Worm (Caenorhabditis elegans): ENCODE data around the gene C44C10.3.

C44C10.3 gene

DNA sequence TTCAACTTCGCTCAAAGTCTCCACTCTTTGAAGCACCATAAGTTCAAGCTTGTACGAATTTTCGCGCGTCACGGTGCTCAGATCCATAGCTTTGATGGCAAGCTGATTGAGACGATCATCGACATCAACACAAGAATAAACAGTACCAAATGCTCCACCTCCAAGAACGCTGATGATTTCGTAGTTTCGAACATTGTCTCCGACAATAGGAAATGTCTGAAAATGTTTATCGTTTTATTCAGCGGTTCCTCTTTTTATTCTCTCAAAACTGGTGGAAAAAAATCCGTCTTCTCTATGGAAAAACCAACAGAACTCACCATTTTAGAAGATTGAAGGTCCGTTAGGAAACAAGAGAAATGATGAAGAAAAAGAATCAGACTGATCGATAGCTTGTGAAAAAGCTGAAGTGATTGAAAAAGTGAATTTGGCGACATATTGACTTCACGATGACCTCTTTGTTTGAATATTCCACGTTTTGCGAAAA lies 14.5 kb upstream of the C44C10.3 start, which contains the start of gene C44C10.7:
C44C10.7 (minus strand) TSS at position 434 of the 484 bp plus-strand sequence.
- TF ChIP-seq blmp-1 (tag; optimal IDR thresholded peaks at IDR 0.05) (no peak), hlh-4 (tag; optimal IDR thresholded peaks at IDR 0.05) (no peak), pax-3 (tag; optimal IDR thresholded peaks at IDR 0.05) (no peak), sptf-1 (tag; optimal IDR thresholded peaks at IDR 0.05) (no peak), nhr-85 (tag) (no peak), aly-2 (tag; optimal IDR thresholded peaks at IDR 0.05) (no peak), dsc-1 (tag; optimal IDR thresholded peaks at IDR 0.05) (no peak), pqm-1 (tag; optimal IDR thresholded peaks at IDR 0.05) (no peak), lin-39 (tag; optimal IDR thresholded peaks at IDR 0.05) (no peak), vab-15 (tag; optimal IDR thresholded peaks at IDR 0.05) (no peak), fkh-4 (tag; optimal IDR thresholded peaks at IDR 0.05; ENCODE audit: borderline replicate concordance) (no peak), lir-3 (tag; optimal IDR thresholded peaks at IDR 0.05; ENCODE audit: poor library complexity) (no peak)

DNA sequence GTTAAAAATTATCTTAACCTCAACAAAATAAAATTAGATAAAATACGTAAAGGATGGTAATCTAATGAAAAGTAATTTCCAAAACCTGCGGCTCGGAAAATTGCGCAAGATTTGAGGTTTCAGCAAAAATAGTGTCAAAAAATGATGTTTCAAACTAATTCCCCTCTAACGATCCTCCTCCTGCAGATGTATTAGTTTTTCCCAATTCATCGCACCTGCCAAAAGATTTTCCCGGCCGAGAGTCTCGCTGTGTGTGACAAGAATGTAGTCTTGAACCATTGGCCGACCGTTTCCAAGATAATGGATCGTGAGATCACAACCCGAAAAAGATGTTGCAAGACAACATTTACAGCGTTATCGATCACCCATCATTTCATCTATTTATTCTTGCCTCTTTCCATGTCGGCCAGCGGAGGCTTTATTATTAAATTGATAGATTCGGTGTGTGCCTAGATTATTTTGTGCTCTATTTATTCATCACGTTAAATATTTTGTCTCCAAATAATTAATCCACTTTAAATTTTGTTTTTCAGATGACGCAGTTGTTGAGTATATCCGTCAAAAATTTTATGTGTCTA lies 12.2 kb upstream of the C44C10.3 start, which contains the start of the genes C44C10.10 and C44C10.5:
C44C10.10 (plus strand) TSS at position 301 of the 578 bp plus-strand sequence.
C44C10.5 (plus strand) TSS at position 528 of the 578 bp plus-strand sequence.
- TF ChIP-seq C34B4.2 (tag; optimal IDR thresholded peaks at IDR 0.05): no peak

DNA sequence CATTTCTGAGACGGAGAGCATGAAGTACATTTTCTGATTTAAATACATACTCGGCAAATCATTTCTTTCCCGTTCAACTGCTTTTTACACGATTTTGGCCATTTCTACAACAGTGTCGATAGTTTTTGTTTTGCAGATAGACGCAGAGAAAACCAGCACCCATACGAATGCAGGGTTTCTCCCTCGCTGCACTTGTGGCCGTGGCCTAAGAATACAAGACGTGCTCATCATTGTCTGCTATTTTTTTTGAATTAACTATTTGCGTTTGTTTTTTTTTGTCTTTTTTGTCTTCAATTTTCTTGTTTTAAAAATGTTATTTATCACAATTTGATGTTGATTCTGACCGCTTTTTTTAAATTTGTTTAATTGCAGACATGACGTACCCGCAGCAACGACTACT lies 9.2 kb upstream of the C44C10.3 start, which contains the start of gene smcl-1:
smcl-1 (plus strand) TSS at position 373 of the 400 bp plus-strand sequence.
- TF ChIP-seq lin-39 (tag; optimal IDR thresholded peaks at IDR 0.05) (no peak), sox-4 (tag; optimal IDR thresholded peaks at IDR 0.05) (no peak), pag-3 (tag; optimal IDR thresholded peaks at IDR 0.05; ENCODE audit: borderline replicate concordance, insufficient read depth) (no peak), dsc-1 (tag; optimal IDR thresholded peaks at IDR 0.05) (no peak), swsn-7 (tag; optimal IDR thresholded peaks at IDR 0.05) (peak; percentile 30), nhr-19 (GFP tag; conservative IDR thresholded peaks at IDR 0.05) (no peak), nhr-71 (tag; optimal IDR thresholded peaks at IDR 0.05) (no peak), unc-86 (tag; optimal IDR thresholded peaks at IDR 0.05) (no peak), isw-1 (GFP tag; IDR thresholded peaks at IDR 0.05) (no peak), skn-1 (tag; optimal IDR thresholded peaks at IDR 0.05) (peak; percentile 66), nhr-90 (tag; optimal IDR thresholded peaks at IDR 0.05; ENCODE audit: poor library complexity) (peak; percentile 26), unc-130 (tag; optimal IDR thresholded peaks at IDR 0.05) (peak; percentile 23), lir-3 (tag; optimal IDR thresholded peaks at IDR 0.05; ENCODE audit: poor library complexity) (peak; percentile 55), xbp-1 (tag; optimal IDR thresholded peaks at IDR 0.05) (peak; percentile 24), dpl-1 (GFP tag; optimal IDR thresholded peaks at IDR 0.05) (peak in 2 of 3 experiments; percentile 5 to 47), efl-1 (optimal IDR thresholded peaks at IDR 0.05) (peak in 1 of 2 experiments; percentile 28), efl-1 (GFP tag; optimal IDR thresholded peaks at IDR 0.05 in 1 of 2) (peak in 1 of 2 experiments; percentile 26), grh-1 (GFP tag; IDR thresholded peaks at IDR 0.05) (no peak), ceh-90 (tag; optimal IDR thresholded peaks at IDR 0.05) (no peak), elt-2 (tag; optimal IDR thresholded peaks at IDR 0.05) (no peak), ceh-82 (tag; optimal IDR thresholded peaks at IDR 0.05) (peak; percentile 10 to 63 (median 17)), fkh-4 (tag; optimal IDR thresholded peaks at IDR 0.05; ENCODE audit: borderline replicate concordance) (peak; percentile 14), hlh-4 (tag; optimal IDR thresholded peaks at IDR 0.05) (no peak), fkh-8 (tag; optimal IDR thresholded peaks at IDR 0.05) (peak; percentile 7), blmp-1 (tag; optimal IDR thresholded peaks at IDR 0.05) (peak; percentile 55), unc-62 (GFP tag; optimal IDR thresholded peaks at IDR 0.05) (no peak), mep-1 (tag; optimal IDR thresholded peaks at IDR 0.05) (peak; percentile 8), nhr-20 (tag; optimal IDR thresholded peaks at IDR 0.05) (peak; percentile 45), aha-1 (tag; optimal IDR thresholded peaks at IDR 0.05) (no peak), lin-35 (GFP tag; optimal IDR thresholded peaks at IDR 0.05) (peak in 1 of 2 experiments; percentile 10), jun-1 (tag; optimal IDR thresholded peaks at IDR 0.05) (no peak), C04F5.9 (tag; optimal IDR thresholded peaks at IDR 0.05) (no peak), nhr-85 (tag) (peak; percentile 64), rnt-1 (tag; optimal IDR thresholded peaks at IDR 0.05) (peak; percentile 79), mdl-1 (tag; optimal IDR thresholded peaks at IDR 0.05) (peak in 1 of 2 experiments; percentile 28), ces-1 (GFP tag; optimal IDR thresholded peaks at IDR 0.05) (no peak), lin-14 (GFP tag; optimal IDR thresholded peaks at IDR 0.05) (peak; percentile 85), C16A3.4 (tag; optimal IDR thresholded peaks at IDR 0.05) (peak; percentile 10)

Measured in whole organism, L1 larva.